Worm (Caenorhabditis elegans) whole organism, L2 larva: ENCODE results near the gene pas-6.

Source experiments
- C34F6.9 ChIP-seq: fragments of 150-350 bp; optimal IDR thresholded peaks from 2 replicates; lab custom pipeline; 2014; ENCODE audit warnings: missing biosample characterization, missing genetic modification characterization
- F13H6.1 ChIP-seq: sonication (generic microtip); optimal IDR thresholded peaks from 2 replicates; lab custom pipeline; 2016; ENCODE audit warnings: missing genetic modification characterization, missing compliant biosample characterization
- Y55F3AM.14 ChIP-seq: fragments of 200-800 bp; sonication (Bioruptor generic); optimal IDR thresholded peaks from 2 replicates; lab custom pipeline; 2018; ENCODE audit warnings: mild to moderate bottlenecking, missing genetic modification characterization, missing compliant biosample characterization
- ZK546.5 ChIP-seq: sonication (generic microtip); optimal IDR thresholded peaks from 2 replicates; lab custom pipeline; 2017; ENCODE audit warnings: missing biosample characterization, missing genetic modification characterization
- alr-1 ChIP-seq: fragments of 150-350 bp; optimal IDR thresholded peaks from 2 replicates; lab custom pipeline; 2014; ENCODE audit warnings: missing biosample characterization, missing genetic modification characterization
- ama-1 ChIP-seq: fragments of 150-350 bp; optimal IDR thresholded peaks from 2 replicates; lab custom pipeline; 2018; ENCODE audit warnings: inconsistent platforms
- blmp-1 ChIP-seq: sonication (generic microtip); optimal IDR thresholded peaks from 2 replicates; lab custom pipeline; 2017; ENCODE audit warnings: missing genetic modification characterization, mild to moderate bottlenecking, missing compliant biosample characterization, antibody characterized with exemption, moderate library complexity; ENCODE audit not compliant: insufficient read depth
- ceh-16 ChIP-seq: fragments of 150-350 bp; optimal IDR thresholded peaks from 2 replicates; lab custom pipeline; 2014; ENCODE audit warnings: missing biosample characterization, missing genetic modification characterization
- ceh-82 ChIP-seq: fragments of 150-350 bp; optimal IDR thresholded peaks from 2 replicates; lab custom pipeline; 2014; ENCODE audit warnings: missing biosample characterization, missing genetic modification characterization
- crh-2 ChIP-seq: sonication (generic microtip); optimal IDR thresholded peaks from 2 replicates; lab custom pipeline; 2017; ENCODE audit warnings: missing biosample characterization, missing genetic modification characterization
- elt-1 ChIP-seq: fragments of 150-350 bp; optimal IDR thresholded peaks from 2 replicates; lab custom pipeline; 2014; ENCODE audit warnings: missing biosample characterization, missing genetic modification characterization
- fos-1 ChIP-seq: fragments of 150-350 bp; optimal IDR thresholded peaks from 2 replicates; lab custom pipeline; 2014; ENCODE audit warnings: missing biosample characterization, missing genetic modification characterization
- gmeb-1 ChIP-seq: fragments of 150-350 bp; optimal IDR thresholded peaks from 2 replicates; lab custom pipeline; 2014; ENCODE audit warnings: missing biosample characterization, missing genetic modification characterization
- lin-11 ChIP-seq: fragments of 150-350 bp; sonication (generic microtip); optimal IDR thresholded peaks from 2 replicates; lab custom pipeline; 2014; ENCODE audit warnings: missing biosample characterization, missing genetic modification characterization, inconsistent platforms, mixed read lengths
- lin-13 ChIP-seq: fragments of 150-350 bp; optimal IDR thresholded peaks from 2 replicates; lab custom pipeline; 2014; ENCODE audit warnings: missing biosample characterization, missing genetic modification reagents, missing genetic modification characterization
- lsy-2 ChIP-seq, 2 experiments: fragments of 150-350 bp in 1 of 2; sonication (generic microtip) in 1 of 2; optimal IDR thresholded peaks; 2 replicates each; lab custom pipeline; 2014 to 2017; ENCODE audit warnings: missing biosample characterization in 2 of 2, missing genetic modification characterization in 2 of 2
- mab-5 ChIP-seq: fragments of 150-350 bp; optimal IDR thresholded peaks from 2 replicates; lab custom pipeline; 2014; ENCODE audit warnings: missing biosample characterization, missing genetic modification characterization
- mbf-1 ChIP-seq: sonication (generic microtip); optimal IDR thresholded peaks from 2 replicates; lab custom pipeline; 2017; ENCODE audit warnings: missing biosample characterization, missing genetic modification characterization
- mdl-1 ChIP-seq, 2 experiments: fragments of 150-350 bp in 1 of 2; sonication (generic microtip) in 1 of 2; optimal IDR thresholded peaks; 2 replicates each; lab custom pipeline; 2017; ENCODE audit warnings: missing biosample characterization in 2 of 2, missing genetic modification characterization in 2 of 2
- nhr-11 ChIP-seq: fragments of 150-350 bp; optimal IDR thresholded peaks from 2 replicates; lab custom pipeline; 2014; ENCODE audit warnings: missing biosample characterization, missing genetic modification characterization
- nhr-12 ChIP-seq: fragments of 150-350 bp; optimal IDR thresholded peaks from 2 replicates; lab custom pipeline; 2014; ENCODE audit warnings: missing biosample characterization, missing genetic modification characterization
- nhr-129 ChIP-seq: fragments of 150-350 bp; optimal IDR thresholded peaks from 2 replicates; lab custom pipeline; 2014; ENCODE audit warnings: missing biosample characterization, missing genetic modification characterization
- nhr-21 ChIP-seq: fragments of 150-350 bp; optimal IDR thresholded peaks from 2 replicates; lab custom pipeline; 2014; ENCODE audit warnings: missing biosample characterization, missing genetic modification characterization
- nhr-237 ChIP-seq: fragments of 150-350 bp; optimal IDR thresholded peaks from 2 replicates; lab custom pipeline; 2014; ENCODE audit warnings: missing biosample characterization, missing genetic modification characterization
- nhr-25 ChIP-seq: fragments of 150-350 bp; sonication (generic microtip); optimal IDR thresholded peaks from 3 replicates; lab custom pipeline; 2014; ENCODE audit warnings: missing biosample characterization, missing genetic modification characterization
- peb-1 ChIP-seq: fragments of 150-350 bp; optimal IDR thresholded peaks from 2 replicates; lab custom pipeline; 2014; ENCODE audit warnings: missing biosample characterization, missing genetic modification characterization
- skn-1 ChIP-seq: sonication (generic microtip); optimal IDR thresholded peaks from 2 replicates; lab custom pipeline; 2017; ENCODE audit warnings: missing biosample characterization, missing genetic modification characterization
- snpc-4 ChIP-seq: fragments of 150-350 bp; optimal IDR thresholded peaks from 2 replicates; lab custom pipeline; 2014; ENCODE audit warnings: missing biosample characterization, missing genetic modification characterization
- unc-39 ChIP-seq: fragments of 150-350 bp; optimal IDR thresholded peaks from 2 replicates; lab custom pipeline; 2014; ENCODE audit warnings: missing biosample characterization, missing genetic modification characterization
- unc-55 ChIP-seq: fragments of 150-350 bp; sonication (generic microtip); optimal IDR thresholded peaks from 3 replicates; lab custom pipeline; 2014; ENCODE audit warnings: missing biosample characterization, missing genetic modification reagents, missing genetic modification characterization
- unc-62 ChIP-seq: fragments of 150-350 bp; optimal IDR thresholded peaks from 2 replicates; lab custom pipeline; 2014; ENCODE audit warnings: missing biosample characterization, missing genetic modification reagents, missing genetic modification characterization
- zag-1 ChIP-seq: fragments of 150-350 bp; optimal IDR thresholded peaks from 2 replicates; lab custom pipeline; 2014; ENCODE audit warnings: missing biosample characterization, missing genetic modification characterization
- ztf-11 ChIP-seq: sonication (generic microtip); optimal IDR thresholded peaks from 2 replicates; lab custom pipeline; 2017; ENCODE audit warnings: missing biosample characterization, missing genetic modification characterization

pas-6 gene

ce11 chrV:5584293-5584776 is at the start of gene pas-6:
Gene pas-6, minus strand, starts transcription at chrV:5584343.
- TF ChIP-seq unc-55 (GFP tag; lab: Kevin White, UChicago) (peak; percentile 62), nhr-129 (tag; lab: Kevin White, UChicago) (peak; percentile 62), crh-2 (peak; percentile 1), C34F6.9 (tag; lab: Kevin White, UChicago) (peak; percentile 49), skn-1 (tag; lab: Kevin White, UChicago) (peak; percentile 64), F13H6.1 (tag; lab: Kevin White, UChicago) (no peak), alr-1 (tag; lab: Kevin White, UChicago) (no peak), lsy-2 (tag; optimal IDR thresholded peaks at IDR 0.05; lab: Kevin White, UChicago) (peak; percentile 88 to 98), gmeb-1 (peak; percentile 2)

- TF ChIP-seq nhr-12 (tag; lab: Kevin White, UChicago), result no peak
- peak; percentile 9 for TF ChIP-seq unc-55 (GFP tag; lab: Kevin White, UChicago)
- TF ChIP-seq, all 48 proteins: peak for 1
These were observed 46.6 kb upstream of the pas-6 start, which contains the start of gene acy-4 for ce11 chrV:5630792-5631191. Gene acy-4, minus strand, starts transcription at chrV:5630892.

ce11 chrV:5628014-5628413 is 43.9 kb upstream of the pas-6 start:
- no peak for TF ChIP-seq lin-11
- TF ChIP-seq mab-5 (tag; lab: Kevin White, UChicago), result peak; percentile 4
- TF ChIP-seq Y55F3AM.14, result no peak

- TF ChIP-seq alr-1 (tag; lab: Kevin White, UChicago), result no peak
- no peak for TF ChIP-seq nhr-25 (tag; lab: Kevin White, UChicago)
- no peak for TF ChIP-seq ZK546.5 (tag; lab: Kevin White, UChicago)
- no peak for TF ChIP-seq nhr-11 (tag; lab: Kevin White, UChicago)
- TF ChIP-seq mbf-1 (tag; lab: Kevin White, UChicago), result no peak
- TF ChIP-seq peb-1 (tag; lab: Kevin White, UChicago), result no peak
- TF ChIP-seq elt-1 (tag; lab: Kevin White, UChicago), result no peak
- TF ChIP-seq ama-1, result no peak
- TF ChIP-seq fos-1, result no peak
- no peak for TF ChIP-seq lin-11
- TF ChIP-seq unc-39 (tag; lab: Kevin White, UChicago), result no peak
- no peak for TF ChIP-seq ceh-16 (tag; lab: Kevin White, UChicago)
- no peak for TF ChIP-seq skn-1 (tag; lab: Kevin White, UChicago)
- TF ChIP-seq ceh-82 (tag; lab: Kevin White, UChicago), result no peak
- no peak for TF ChIP-seq snpc-4 (tag; lab: Kevin White, UChicago)
- no peak for TF ChIP-seq nhr-21 (tag; lab: Kevin White, UChicago)
- TF ChIP-seq, all 48 proteins: peak for 0
These were observed 37.2 kb upstream of the pas-6 start, which contains the start of gene M03E7.1 for ce11 chrV:5621390-5621789. Gene M03E7.1, plus strand, starts transcription at chrV:5621690.

ce11 chrV:5620040-5620439 is 35.9 kb upstream of the pas-6 start, which contains the start of gene memb-2:
Gene memb-2, minus strand, starts transcription at chrV:5620140.
- no peak for TF ChIP-seq alr-1 (tag; lab: Kevin White, UChicago)
- no peak for TF ChIP-seq nhr-237 (tag; lab: Kevin White, UChicago)
- TF ChIP-seq elt-1 (tag; lab: Kevin White, UChicago), result no peak
- TF ChIP-seq blmp-1, result no peak
- no peak for TF ChIP-seq Y55F3AM.14
- TF ChIP-seq mdl-1 (tag; optimal IDR thresholded peaks at IDR 0.05; lab: Kevin White, UChicago), result no peak
- no peak for TF ChIP-seq unc-55 (GFP tag; lab: Kevin White, UChicago)
- no peak for TF ChIP-seq C34F6.9 (tag; lab: Kevin White, UChicago)
- no peak for TF ChIP-seq lsy-2 (tag; optimal IDR thresholded peaks at IDR 0.05; lab: Kevin White, UChicago)
- TF ChIP-seq nhr-12 (tag; lab: Kevin White, UChicago), result no peak
- TF ChIP-seq lin-13, result no peak
- TF ChIP-seq ztf-11 (tag; lab: Kevin White, UChicago), result no peak
- no peak for TF ChIP-seq unc-62 (GFP tag; lab: Kevin White, UChicago)
- TF ChIP-seq crh-2, result no peak
- no peak for TF ChIP-seq skn-1 (tag; lab: Kevin White, UChicago)
- TF ChIP-seq zag-1, result no peak
- TF ChIP-seq unc-39 (tag; lab: Kevin White, UChicago), result no peak
- no peak for TF ChIP-seq nhr-129 (tag; lab: Kevin White, UChicago)
